Worm (Caenorhabditis elegans): ENCODE measurements around the gene str-37.

- TF ChIP-seq ztf-22 (GFP tag; optimal IDR thresholded peaks at IDR 0.05) (no peak), nfya-1 (tag; optimal IDR thresholded peaks at IDR 0.05; ENCODE audit: borderline replicate concordance, insufficient read depth) (no peak), nhr-27 (tag; optimal IDR thresholded peaks at IDR 0.05) (no peak), ekl-4 (GFP tag; IDR thresholded peaks at IDR 0.05) (no peak), repo-1 (tag; optimal IDR thresholded peaks at IDR 0.05) (no peak), mes-4 (tag; optimal IDR thresholded peaks at IDR 0.05) (no peak), nhr-90 (tag; optimal IDR thresholded peaks at IDR 0.05) (no peak), ztf-18 (tag; optimal IDR thresholded peaks at IDR 0.05) (no peak), pha-4 (tag; optimal IDR thresholded peaks at IDR 0.05) (no peak), tbp1 (GFP tag; optimal IDR thresholded peaks at IDR 0.05) (no peak)
Observed at ce11 chrV:13350302-13350701, 22.7 kb downstream of the str-37 start.
